Fruit fly (Drosophila melanogaster) whole organism, embryonic: ENCODE measurements around the gene Lrch.
A peak's percentile ranks its signal among the peaks of the same experiment; 100 is the strongest.

ENCODE experiments used
- Awh ChIP-seq: fragments of 200-800 bp; sonication (Bioruptor generic); IDR thresholded peaks from 2 replicates; pipeline ENCODE4, ENCODE4 v1.3.6; 2022; ENCODE audit warnings: missing biosample characterization, missing genetic modification characterization
- CG10431 ChIP-seq: fragments of 200-800 bp; sonication (Bioruptor generic); optimal IDR thresholded peaks from 3 replicates; lab custom pipeline; 2018; ENCODE audit warnings: missing biosample characterization, mild to moderate bottlenecking, missing genetic modification characterization
- CG11247 ChIP-seq: fragments of 200-800 bp; sonication (Bioruptor generic); IDR thresholded peaks from 2 replicates; pipeline ENCODE4 v1.3.6; 2022; ENCODE audit warnings: missing biosample characterization, missing genetic modification characterization
- CG11696 ChIP-seq: fragments of 200-800 bp; sonication (Bioruptor generic); IDR thresholded peaks from 2 replicates; pipeline ENCODE4 v1.3.6; 2022; ENCODE audit warnings: missing biosample characterization, missing genetic modification characterization
- CG12155 ChIP-seq: fragments of 200-800 bp; sonication (Bioruptor generic); optimal IDR thresholded peaks from 3 replicates; lab custom pipeline; 2016; ENCODE audit warnings: missing biosample characterization, missing genetic modification characterization
- CG14710 ChIP-seq: fragments of 200-800 bp; sonication (Bioruptor generic); optimal IDR thresholded peaks from 3 replicates; lab custom pipeline; 2019; ENCODE audit warnings: missing biosample characterization, mild to moderate bottlenecking, missing genetic modification characterization, moderate library complexity
- CG15011 ChIP-seq: fragments of 200-800 bp; sonication (Bioruptor generic); optimal IDR thresholded peaks from 3 replicates; lab custom pipeline; 2018; ENCODE audit warnings: missing biosample characterization, mild to moderate bottlenecking, missing genetic modification characterization
- CG17328 ChIP-seq: fragments of 200-800 bp; sonication (Bioruptor generic); IDR thresholded peaks from 2 replicates; pipeline ENCODE4 v1.3.6; 2022; ENCODE audit warnings: missing biosample characterization, missing genetic modification characterization
- CG17829 ChIP-seq: fragments of 200-800 bp; optimal IDR thresholded peaks from 2 replicates; lab custom pipeline; 2019; ENCODE audit warnings: missing biosample characterization, mild to moderate bottlenecking, missing genetic modification characterization, moderate library complexity
- CG18011 ChIP-seq: fragments of 200-800 bp; sonication (Bioruptor generic); optimal IDR thresholded peaks from 2 replicates; lab custom pipeline; 2017; ENCODE audit warnings: missing biosample characterization, missing genetic modification characterization, mild to moderate bottlenecking, moderate library complexity, missing genotype
- CG32772 ChIP-seq: fragments of 200-800 bp; sonication (Bioruptor generic); IDR thresholded peaks from 2 replicates; pipeline ENCODE4 v1.3.6; 2022; ENCODE audit warnings: missing biosample characterization, missing genetic modification characterization
- CG4424 ChIP-seq: fragments of 200-800 bp; sonication (Bioruptor generic); optimal IDR thresholded peaks from 3 replicates; lab custom pipeline; 2016; ENCODE audit warnings: missing biosample characterization, missing genetic modification characterization
- CG6175 ChIP-seq: fragments of 200-800 bp; sonication (Bioruptor generic); IDR thresholded peaks from 3 replicates; pipeline ENCODE4 v1.3.6; 2022; ENCODE audit warnings: missing biosample characterization, missing genetic modification characterization
- CG6813 ChIP-seq: fragments of 200-800 bp; sonication (Bioruptor generic); optimal IDR thresholded peaks from 2 replicates; lab custom pipeline; 2017; ENCODE audit warnings: missing biosample characterization, missing genetic modification characterization, mild to moderate bottlenecking, moderate library complexity, missing genetic modification reagents
- CG7372 ChIP-seq: fragments of 200-800 bp; sonication (Bioruptor generic); IDR thresholded peaks from 2 replicates; pipeline ENCODE4 v1.3.6; 2022; ENCODE audit warnings: missing biosample characterization, missing genetic modification characterization
- CG7745 ChIP-seq: fragments of 200-800 bp; sonication (Bioruptor generic); optimal IDR thresholded peaks from 2 replicates; lab custom pipeline; 2018; ENCODE audit warnings: missing biosample characterization, mild to moderate bottlenecking, missing genetic modification characterization, moderate library complexity
- CG7786 ChIP-seq: fragments of 200-800 bp; sonication (Bioruptor generic); optimal IDR thresholded peaks from 2 replicates; lab custom pipeline; 2016; ENCODE audit warnings: missing biosample characterization, missing genetic modification characterization
- CG7928 ChIP-seq: fragments of 200-800 bp; sonication (Bioruptor generic); optimal IDR thresholded peaks from 2 replicates; lab custom pipeline; 2017; ENCODE audit warnings: missing biosample characterization, mild to moderate bottlenecking, missing genetic modification characterization
- CG7963 ChIP-seq: fragments of 200-800 bp; sonication (Bioruptor generic); IDR thresholded peaks from 3 replicates; pipeline ENCODE4 v1.3.6; 2022; ENCODE audit warnings: missing biosample characterization, missing genetic modification characterization; ENCODE audit not compliant: partially characterized antibody
- CG8359 ChIP-seq: fragments of 200-800 bp; sonication (Bioruptor generic); optimal IDR thresholded peaks from 2 replicates; lab custom pipeline; 2017; ENCODE audit warnings: missing biosample characterization, mild to moderate bottlenecking, missing genetic modification characterization, borderline replicate concordance
- Dek ChIP-seq: fragments of 200-800 bp; sonication (Bioruptor generic); optimal IDR thresholded peaks from 3 replicates; lab custom pipeline; 2019; ENCODE audit warnings: missing biosample characterization, mild to moderate bottlenecking, missing genetic modification characterization, moderate library complexity
- Dp ChIP-seq: fragments of 200-800 bp; sonication (Bioruptor generic); optimal IDR thresholded peaks from 2 replicates; lab custom pipeline; 2018; ENCODE audit warnings: missing biosample characterization, mild to moderate bottlenecking, missing genetic modification characterization, moderate library complexity
- Ets65A ChIP-seq: fragments of 200-800 bp; sonication (Bioruptor generic); peaks from one replicate; lab custom pipeline; 2016; ENCODE audit warnings: missing biosample characterization, missing genetic modification characterization
- Fer1 ChIP-seq: fragments of 200-800 bp; sonication (Bioruptor generic); optimal IDR thresholded peaks from 2 replicates; lab custom pipeline; 2017; ENCODE audit warnings: missing biosample characterization, mild to moderate bottlenecking, missing genetic modification characterization
- Hr39 ChIP-seq: fragments of >200 bp; optimal IDR thresholded peaks from 2 replicates; lab custom pipeline; 2017
- Hr51 ChIP-seq, 2 experiments: fragments of 200-800 bp; sonication (Bioruptor generic); optimal IDR thresholded peaks; 2 replicates in 1 of 2; 3 replicates in 1 of 2; lab custom pipeline; 2016 to 2018; ENCODE audit warnings: missing biosample characterization in 2 of 2, missing genetic modification characterization in 2 of 2, mild to moderate bottlenecking in 1 of 2, moderate library complexity in 1 of 2
- Hr78 ChIP-seq, 2 experiments: fragments of 200-800 bp in 1 of 2; fragments of >200 bp in 1 of 2; sonication (Bioruptor generic) in 1 of 2; optimal IDR thresholded peaks; 2 replicates each; lab custom pipeline; 2017 to 2019; ENCODE audit warnings: missing biosample characterization in 2 of 2, missing genetic modification characterization in 2 of 2, mild to moderate bottlenecking in 1 of 2, moderate library complexity in 1 of 2
- MTF-1 ChIP-seq: fragments of 200-800 bp; sonication (Bioruptor generic); optimal IDR thresholded peaks from 2 replicates; lab custom pipeline; 2018; ENCODE audit warnings: missing biosample characterization, mild to moderate bottlenecking, missing genetic modification characterization, borderline replicate concordance
- Mes4 ChIP-seq: fragments of 200-800 bp; sonication (Bioruptor generic); optimal IDR thresholded peaks from 2 replicates; lab custom pipeline; 2016; ENCODE audit warnings: missing biosample characterization, missing genetic modification characterization
- Nf-YC ChIP-seq: fragments of 200-800 bp; optimal IDR thresholded peaks from 3 replicates; lab custom pipeline; 2019; ENCODE audit warnings: missing biosample characterization, mild to moderate bottlenecking, missing genetic modification characterization, moderate library complexity
- PHDP ChIP-seq: fragments of 200-800 bp; sonication (Bioruptor generic); optimal IDR thresholded peaks from 3 replicates; lab custom pipeline; 2018; ENCODE audit warnings: missing biosample characterization, mild to moderate bottlenecking, missing genetic modification characterization, moderate library complexity
- Spps ChIP-seq: fragments of 200-800 bp; sonication (Bioruptor generic); optimal IDR thresholded peaks from 2 replicates; lab custom pipeline; 2018; ENCODE audit warnings: missing biosample characterization, mild to moderate bottlenecking, missing genetic modification characterization
- caup ChIP-seq: fragments of 200-800 bp; sonication (Bioruptor generic); optimal IDR thresholded peaks from 3 replicates; lab custom pipeline; 2017; ENCODE audit warnings: missing biosample characterization, mild to moderate bottlenecking, missing genetic modification characterization, moderate library complexity; ENCODE audit not compliant: severe bottlenecking
- chn ChIP-seq: fragments of 200-800 bp; sonication (Bioruptor generic); optimal IDR thresholded peaks from 2 replicates; lab custom pipeline; 2016; ENCODE audit warnings: missing biosample characterization, missing genetic modification characterization
- dysf ChIP-seq: fragments of 200-800 bp; sonication (Bioruptor generic); IDR thresholded peaks from 3 replicates; pipeline ENCODE4 v1.3.6; 2022; ENCODE audit warnings: missing biosample characterization, missing genetic modification characterization
- eve ChIP-seq, 2 experiments: fragments of >200 bp; optimal IDR thresholded peaks; 2 replicates each; lab custom pipeline; 2017; ENCODE audit warnings: missing biosample characterization in 2 of 2, missing genetic modification characterization in 2 of 2
- fd64A ChIP-seq: fragments of 200-800 bp; sonication (Bioruptor generic); optimal IDR thresholded peaks from 3 replicates; lab custom pipeline; 2018; ENCODE audit warnings: missing biosample characterization, mild to moderate bottlenecking, missing genetic modification characterization
- gcm ChIP-seq: fragments of 200-800 bp; sonication (Bioruptor generic); optimal IDR thresholded peaks from 2 replicates; lab custom pipeline; 2019; ENCODE audit warnings: missing biosample characterization, mild to moderate bottlenecking, missing genetic modification characterization, moderate library complexity
- gcm2 ChIP-seq: fragments of 200-800 bp; sonication (Bioruptor generic); optimal IDR thresholded peaks from 2 replicates; lab custom pipeline; 2016; ENCODE audit warnings: missing biosample characterization, missing genetic modification characterization
- inv ChIP-seq: fragments of 200-800 bp; sonication (Bioruptor generic); IDR thresholded peaks from 2 replicates; pipeline ENCODE4 v1.3.6; 2022; ENCODE audit warnings: missing biosample characterization, missing genetic modification characterization; ENCODE audit not compliant: partially characterized antibody
- kah ChIP-seq: fragments of 200-800 bp; sonication (Bioruptor generic); optimal IDR thresholded peaks from 2 replicates; lab custom pipeline; 2018; ENCODE audit warnings: missing biosample characterization, mild to moderate bottlenecking, missing genetic modification characterization
- nau ChIP-seq: fragments of 200-800 bp; sonication (Bioruptor generic); optimal IDR thresholded peaks from 3 replicates; lab custom pipeline; 2017; ENCODE audit warnings: missing biosample characterization, mild to moderate bottlenecking, missing genetic modification characterization, missing genetic modification reagents
- oc ChIP-seq: fragments of 200-800 bp; sonication (Bioruptor generic); optimal IDR thresholded peaks from 2 replicates; lab custom pipeline; 2018; ENCODE audit warnings: missing biosample characterization, mild to moderate bottlenecking, missing genetic modification characterization, moderate library complexity
- odd ChIP-seq: fragments of 200-800 bp; sonication (Bioruptor generic); optimal IDR thresholded peaks from 2 replicates; lab custom pipeline; 2017; ENCODE audit warnings: missing biosample characterization, mild to moderate bottlenecking, missing genetic modification characterization
- row ChIP-seq: fragments of 200-800 bp; sonication (Bioruptor generic); IDR thresholded peaks from 3 replicates; pipeline ENCODE4 v1.3.6; 2022; ENCODE audit warnings: missing biosample characterization, missing genetic modification characterization
- scrt ChIP-seq: fragments of 200-800 bp; sonication (Bioruptor generic); optimal IDR thresholded peaks from 2 replicates; lab custom pipeline; 2018; ENCODE audit warnings: missing biosample characterization, mild to moderate bottlenecking, missing genetic modification characterization, moderate library complexity
- slp2 ChIP-seq: fragments of 200-800 bp; sonication (Bioruptor generic); optimal IDR thresholded peaks from 2 replicates; lab custom pipeline; 2016; ENCODE audit warnings: missing biosample characterization, missing genetic modification characterization
- vfl ChIP-seq: fragments of 200-800 bp; sonication (Bioruptor generic); optimal IDR thresholded peaks from 2 replicates; lab custom pipeline; 2016; ENCODE audit warnings: missing biosample characterization, missing genetic modification characterization
- wek ChIP-seq: fragments of 200-800 bp; sonication (Bioruptor generic); optimal IDR thresholded peaks from 3 replicates; lab custom pipeline; 2018; ENCODE audit warnings: missing biosample characterization, mild to moderate bottlenecking, missing genetic modification characterization, moderate library complexity
- wor ChIP-seq: fragments of 200-800 bp; sonication (Bioruptor generic); IDR thresholded peaks from 2 replicates; pipeline ENCODE4 v1.3.6; 2022; ENCODE audit warnings: missing biosample characterization, missing genetic modification characterization

Lrch gene

dm6 chr2L:17382318-17382717, 1.6 kb downstream of the Lrch start (continued):
- TF ChIP-seq scrt (GFP tag; lab: Kevin White, UChicago) = peak; percentile 70
- no peak for TF ChIP-seq Awh
- peak; percentile 60 for TF ChIP-seq CG12155 (GFP tag; lab: Kevin White, UChicago)
- peak; percentile 47 for TF ChIP-seq CG7786 (GFP tag; lab: Kevin White, UChicago)
- TF ChIP-seq vfl (GFP tag; lab: Kevin White, UChicago) = peak; percentile 28
- peak in 1 of 2 experiments; percentile 34 for TF ChIP-seq Hr78 (GFP tag; optimal IDR thresholded peaks at IDR 0.05; lab: Kevin White, UChicago)
- TF ChIP-seq caup = peak; percentile 42
- no peak for TF ChIP-seq Dp (GFP tag; lab: Kevin White, UChicago)
- peak; percentile 85 for TF ChIP-seq row (GFP tag; lab: Robert Waterston, UW)
- no peak for TF ChIP-seq Ets65A
- TF ChIP-seq inv (GFP tag; lab: Robert Waterston, UW) = no peak
- TF ChIP-seq CG6175 (GFP tag; lab: Robert Waterston, UW) = no peak
- 0 out of 2 replicates have a peak, but pooled peaks have one; percentile 38 for TF ChIP-seq CG32772 (GFP tag; lab: Robert Waterston, UW)
- peak; percentile 64 for TF ChIP-seq kah (GFP tag; lab: Kevin White, UChicago)
- TF ChIP-seq CG7928 (GFP tag; lab: Kevin White, UChicago) = no peak
- peak; percentile 83 for TF ChIP-seq CG6813 (GFP tag; lab: Kevin White, UChicago)
- TF ChIP-seq wor = no peak
- TF ChIP-seq CG14710 = peak; percentile 87
- TF ChIP-seq CG15011 (GFP tag; lab: Kevin White, UChicago) = peak; percentile 60
- no peak for TF ChIP-seq Hr39 (lab: Kevin White, UChicago)
- no peak for TF ChIP-seq CG11247 (GFP tag; lab: Robert Waterston, UW)
- TF ChIP-seq Mes4 = peak; percentile 47
- no peak for TF ChIP-seq gcm2 (GFP tag; lab: Kevin White, UChicago)
- peak; percentile 24; the same call in 1 of the 2 replicates for TF ChIP-seq CG11696 (GFP tag; lab: Robert Waterston, UW)
- TF ChIP-seq Fer1 (GFP tag; lab: Kevin White, UChicago) = peak; percentile 85
- TF ChIP-seq chn (GFP tag; lab: Kevin White, UChicago) = peak; percentile 34
- TF ChIP-seq MTF-1 (GFP tag; lab: Kevin White, UChicago) = peak; percentile 56
- peak; percentile 30 for TF ChIP-seq CG8359 (GFP tag; lab: Kevin White, UChicago)
- TF ChIP-seq CG17829 (tag; lab: Kevin White, UChicago) = peak; percentile 92
- peak; percentile 40; the same call in 1 of the 2 replicates for TF ChIP-seq CG7372 (GFP tag; lab: Robert Waterston, UW)
- TF ChIP-seq nau (GFP tag; lab: Kevin White, UChicago) = peak; percentile 74
- TF ChIP-seq CG10431 (GFP tag; lab: Kevin White, UChicago) = peak; percentile 50
- peak; percentile 83 for TF ChIP-seq gcm
- peak in 1 of 2 experiments; percentile 70 for TF ChIP-seq Hr51 (GFP tag; optimal IDR thresholded peaks at IDR 0.05; lab: Kevin White, UChicago)
- peak; percentile 82 for TF ChIP-seq Spps (tag; lab: Kevin White, UChicago)
- peak; percentile 6 for TF ChIP-seq CG7745
- peak in 1 of 2 experiments; percentile 88 for TF ChIP-seq eve (GFP tag; optimal IDR thresholded peaks at IDR 0.05; lab: Kevin White, UChicago)
- TF ChIP-seq odd (GFP tag; lab: Kevin White, UChicago) = peak; percentile 54
- peak; percentile 50; the same call in 2 of the 3 replicates for TF ChIP-seq dysf (GFP tag; lab: Robert Waterston, UW)
- peak; percentile 60 for TF ChIP-seq oc (tag; lab: Kevin White, UChicago)
- TF ChIP-seq CG17328 = peak; percentile 33; the same call in 1 of the 2 replicates
- peak; percentile 38 for TF ChIP-seq slp2
- TF ChIP-seq PHDP (tag; lab: Kevin White, UChicago) = peak; percentile 84
- TF ChIP-seq CG18011 (GFP tag; lab: Kevin White, UChicago) = peak; percentile 35
- TF ChIP-seq wek (GFP tag; lab: Kevin White, UChicago) = peak; percentile 25
- TF ChIP-seq Dek (tag; lab: Kevin White, UChicago) = peak; percentile 59
- TF ChIP-seq fd64A (GFP tag; lab: Kevin White, UChicago) = peak; percentile 51
- no peak for TF ChIP-seq CG7963 (GFP tag; lab: Robert Waterston, UW)
- TF ChIP-seq Nf-YC (tag; lab: Kevin White, UChicago) = peak; percentile 73
- TF ChIP-seq CG4424 = peak; percentile 69
